Worm (Caenorhabditis elegans): Measurements from ENCODE around the gene Y38H6C.16.
"Not testable (repeated sequence)": the region's sequence is repeated elsewhere in the genome, so short reads cannot be mapped to it uniquely, and the experiment has no call there.

DNA sequence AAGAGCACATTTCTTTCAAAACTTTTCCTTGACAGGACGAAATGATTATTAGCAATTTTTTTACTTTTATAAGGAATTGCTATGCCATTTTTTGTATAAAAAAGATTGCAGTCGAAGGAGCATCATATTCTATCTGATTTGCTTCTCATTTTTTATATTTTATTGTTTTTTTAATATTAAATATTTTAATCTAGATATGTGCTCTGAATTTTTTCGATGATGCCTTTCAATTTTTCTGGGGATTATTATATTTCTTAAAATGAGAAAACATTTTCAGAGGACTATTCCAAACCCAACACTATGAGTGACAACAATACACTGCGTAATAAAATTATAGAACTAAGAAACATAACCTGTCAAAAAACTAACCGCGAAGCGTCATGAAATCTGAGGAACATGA is 29.8 kb upstream of the Y38H6C.16 start, which contains the start of gene F26F2.4:
- TF ChIP-seq dao-5, him-1, W03F9.2 (tag; optimal IDR thresholded peaks at IDR 0.05): not testable (repeated sequence)

All from whole organism, L4/young adult.